Fruit fly (Drosophila melanogaster) whole organism, adult: ENCODE measurements around the gene CG10862.

Source experiments
- CG11617 ChIP-seq: fragments of 200-800 bp; sonication (Bioruptor generic); optimal IDR thresholded peaks from 2 replicates; lab custom pipeline; 2017; ENCODE audit warnings: mild to moderate bottlenecking, missing biosample characterization, missing genetic modification reagents, missing genetic modification characterization
- CG12768 ChIP-seq: fragments of 200-800 bp; sonication (Bioruptor generic); optimal IDR thresholded peaks from 2 replicates; lab custom pipeline; 2017; ENCODE audit warnings: missing biosample characterization, missing genetic modification characterization, mild to moderate bottlenecking, moderate library complexity, missing genetic modification reagents
- CG14711 ChIP-seq: fragments of 200-800 bp; sonication (Bioruptor generic); optimal IDR thresholded peaks from 2 replicates; lab custom pipeline; 2018; ENCODE audit warnings: missing biosample characterization, mild to moderate bottlenecking, missing genetic modification characterization, moderate library complexity
- CG1620 ChIP-seq: fragments of 200-800 bp; sonication (Bioruptor generic); optimal IDR thresholded peaks from 2 replicates; lab custom pipeline; 2016; ENCODE audit warnings: missing biosample characterization, missing genetic modification characterization
- CG33017 ChIP-seq: fragments of 200-800 bp; sonication (Bioruptor generic); optimal IDR thresholded peaks from 2 replicates; lab custom pipeline; 2018; ENCODE audit warnings: missing biosample characterization, mild to moderate bottlenecking, missing genetic modification characterization, moderate library complexity
- CG5204 ChIP-seq: fragments of 200-800 bp; sonication (Bioruptor generic); optimal IDR thresholded peaks from 2 replicates; lab custom pipeline; 2016; ENCODE audit warnings: missing biosample characterization, missing genetic modification characterization
- CG7045 ChIP-seq: fragments of 200-800 bp; sonication (Bioruptor generic); optimal IDR thresholded peaks from 2 replicates; lab custom pipeline; 2017; ENCODE audit warnings: missing biosample characterization, mild to moderate bottlenecking, missing genetic modification characterization
- CG7101 ChIP-seq: fragments of 200-800 bp; sonication (Bioruptor generic); optimal IDR thresholded peaks from 2 replicates; lab custom pipeline; 2018; ENCODE audit warnings: missing biosample characterization, mild to moderate bottlenecking, missing genetic modification characterization, moderate library complexity
- Clk ChIP-seq: fragments of 200-800 bp; sonication (Bioruptor generic); optimal IDR thresholded peaks from 2 replicates; lab custom pipeline; 2017; ENCODE audit warnings: missing biosample characterization, missing genetic modification characterization
- Crg-1 ChIP-seq: fragments of 200-800 bp; sonication (Bioruptor generic); optimal IDR thresholded peaks from 2 replicates; lab custom pipeline; 2016; ENCODE audit warnings: missing biosample characterization, missing genetic modification characterization
- Hr96 ChIP-seq: fragments of 200-800 bp; sonication (Bioruptor generic); optimal IDR thresholded peaks from 2 replicates; lab custom pipeline; 2016; ENCODE audit warnings: missing biosample characterization, missing genetic modification characterization
- Mnt ChIP-seq: fragments of 200-800 bp; sonication (Bioruptor generic); optimal IDR thresholded peaks from 2 replicates; lab custom pipeline; 2016; ENCODE audit warnings: missing biosample characterization, mild to moderate bottlenecking, missing genetic modification characterization
- bab1 ChIP-seq: fragments of 200-800 bp; sonication (Bioruptor generic); optimal IDR thresholded peaks from 3 replicates; lab custom pipeline; 2019; ENCODE audit warnings: missing biosample characterization, mild to moderate bottlenecking, missing genetic modification characterization, moderate library complexity
- cic ChIP-seq: fragments of 200-800 bp; sonication (Bioruptor generic); optimal IDR thresholded peaks from 2 replicates; lab custom pipeline; 2017; ENCODE audit warnings: missing biosample characterization, mild to moderate bottlenecking, missing genetic modification characterization, moderate library complexity
- cnc ChIP-seq, 2 experiments: fragments of >200 bp; optimal IDR thresholded peaks; 2 replicates each; lab custom pipeline; 2017
- kay ChIP-seq: fragments of 200-800 bp; sonication (Bioruptor generic); peaks from one replicate; lab custom pipeline; 2016; ENCODE audit warnings: missing biosample characterization, missing genetic modification characterization, borderline replicate concordance
- ovo ChIP-seq: fragments of 200-800 bp; sonication (Bioruptor generic); optimal IDR thresholded peaks from 2 replicates; lab custom pipeline; 2016; ENCODE audit warnings: missing biosample characterization, missing genetic modification characterization
- pad ChIP-seq: fragments of 200-800 bp; sonication (Bioruptor generic); optimal IDR thresholded peaks from 3 replicates; lab custom pipeline; 2017; ENCODE audit warnings: missing biosample characterization, missing genetic modification characterization, mild to moderate bottlenecking, moderate library complexity, missing genetic modification reagents
- tj ChIP-seq: fragments of 200-800 bp; sonication (Bioruptor generic); optimal IDR thresholded peaks from 3 replicates; lab custom pipeline; 2017; ENCODE audit warnings: missing biosample characterization, mild to moderate bottlenecking, missing genetic modification characterization, moderate library complexity
- toe ChIP-seq: fragments of 200-800 bp; sonication (Bioruptor generic); optimal IDR thresholded peaks from 2 replicates; lab custom pipeline; 2016; ENCODE audit warnings: missing biosample characterization, missing genetic modification characterization

CG10862 gene

DNA sequence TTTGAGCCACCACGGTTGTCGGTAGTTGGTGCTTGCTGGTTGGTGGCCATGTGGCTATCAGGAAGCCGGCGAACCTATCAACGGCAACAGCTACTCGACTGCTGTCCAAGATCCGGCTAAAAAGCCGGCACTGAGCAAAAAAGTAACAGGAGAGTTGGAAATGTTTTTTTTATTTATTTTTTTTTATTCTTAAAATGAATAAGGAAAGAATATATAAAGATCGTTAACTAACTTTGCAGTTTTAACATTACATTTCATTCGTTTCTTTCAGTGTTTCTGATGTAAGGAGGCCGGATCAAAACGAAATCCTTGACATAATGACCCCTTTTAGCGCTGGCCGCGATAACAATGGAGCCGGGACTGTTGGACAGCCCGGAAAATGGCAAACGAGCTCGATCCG is 29.4 kb upstream of the CG10862 start:
- TF ChIP-seq pad (GFP tag; lab: Kevin White, UChicago) (no peak), CG5204 (GFP tag; lab: Kevin White, UChicago) (no peak), ovo (GFP tag; lab: Kevin White, UChicago) (no peak), CG14711 (tag; lab: Kevin White, UChicago) (no peak), CG33017 (tag; lab: Kevin White, UChicago) (no peak), toe (no peak), CG11617 (GFP tag; lab: Kevin White, UChicago) (no peak), bab1 (GFP tag; lab: Kevin White, UChicago) (no peak), CG7101 (no peak), Hr96 (GFP tag; lab: Kevin White, UChicago) (no peak), tj (GFP tag; lab: Kevin White, UChicago) (no peak), cic (no peak), CG12768 (no peak), CG7045 (no peak), Crg-1 (no peak)

DNA sequence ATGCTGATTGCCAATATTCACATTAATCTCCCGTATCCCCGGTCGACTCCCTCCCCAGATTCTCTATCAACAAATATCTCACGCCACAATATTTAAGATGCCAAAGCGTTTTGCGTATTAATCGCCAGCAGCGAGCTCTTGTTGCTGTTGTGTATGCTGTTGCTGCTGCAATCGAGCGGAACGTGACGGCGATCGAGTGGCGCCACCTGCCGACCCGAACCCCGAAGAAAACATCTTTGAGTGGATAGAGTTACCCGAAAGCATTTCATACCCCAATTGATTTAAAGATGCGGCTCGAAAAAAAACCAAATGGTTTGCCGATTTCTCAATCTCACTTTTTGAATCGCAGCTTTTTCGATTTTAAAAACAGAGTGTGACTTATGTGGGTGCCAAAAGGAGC is 23.8 kb upstream of the CG10862 start:
- TF ChIP-seq CG14711 (tag; lab: Kevin White, UChicago), result no peak
- TF ChIP-seq CG11617 (GFP tag; lab: Kevin White, UChicago), result no peak
- TF ChIP-seq kay (GFP tag; lab: Kevin White, UChicago), result no peak
- no peak for TF ChIP-seq bab1 (GFP tag; lab: Kevin White, UChicago)
- TF ChIP-seq cnc (optimal IDR thresholded peaks at IDR 0.05; lab: Kevin White, UChicago), result no peak
- TF ChIP-seq Hr96 (GFP tag; lab: Kevin White, UChicago), result no peak
- no peak for TF ChIP-seq Clk (GFP tag; lab: Kevin White, UChicago)
- TF ChIP-seq toe, result no peak
- no peak for TF ChIP-seq CG12768
- no peak for TF ChIP-seq cic
- TF ChIP-seq CG7045, result no peak
- TF ChIP-seq CG33017 (tag; lab: Kevin White, UChicago), result no peak
- no peak for TF ChIP-seq Mnt (GFP tag; lab: Kevin White, UChicago)
- TF ChIP-seq tj (GFP tag; lab: Kevin White, UChicago), result no peak
- TF ChIP-seq CG5204 (GFP tag; lab: Kevin White, UChicago), result no peak
- no peak for TF ChIP-seq ovo (GFP tag; lab: Kevin White, UChicago)
- TF ChIP-seq pad (GFP tag; lab: Kevin White, UChicago), result no peak
- no peak for TF ChIP-seq CG7101
- no peak for TF ChIP-seq CG1620
- no peak for TF ChIP-seq Crg-1

dm6 chr3L:3672490-3673107 is 18.0 kb upstream of the CG10862 start:
- no peak for TF ChIP-seq cnc (optimal IDR thresholded peaks at IDR 0.05; lab: Kevin White, UChicago)
- TF ChIP-seq Mnt (GFP tag; lab: Kevin White, UChicago), result no peak
- no peak for TF ChIP-seq kay (GFP tag; lab: Kevin White, UChicago)
- TF ChIP-seq Crg-1, result no peak
- TF ChIP-seq CG7101, result no peak

DNA sequence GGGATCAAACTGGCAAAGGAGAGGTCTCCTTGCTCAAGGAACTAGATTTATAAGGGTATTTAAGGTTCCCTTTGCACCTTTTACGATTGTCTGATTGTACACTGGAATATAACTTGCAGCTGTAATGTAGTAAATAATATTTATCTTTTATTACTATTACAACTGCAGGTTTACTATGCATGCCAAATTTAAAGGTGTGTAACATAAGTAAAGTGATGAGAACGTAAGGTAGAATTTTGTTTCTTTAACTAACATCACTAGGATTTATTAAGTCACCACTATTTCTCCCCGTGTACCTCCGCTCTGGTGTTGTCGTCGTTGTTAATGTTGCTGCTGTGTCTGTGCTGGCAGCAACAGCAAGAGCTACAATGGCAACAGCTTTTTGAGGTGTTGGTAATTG is 13.0 kb upstream of the CG10862 start:
- no peak for TF ChIP-seq toe
- no peak for TF ChIP-seq CG1620
- no peak for TF ChIP-seq Hr96 (GFP tag; lab: Kevin White, UChicago)
- TF ChIP-seq tj (GFP tag; lab: Kevin White, UChicago), result no peak
- TF ChIP-seq pad (GFP tag; lab: Kevin White, UChicago), result no peak
- TF ChIP-seq bab1 (GFP tag; lab: Kevin White, UChicago), result no peak
- no peak for TF ChIP-seq kay (GFP tag; lab: Kevin White, UChicago)
- TF ChIP-seq CG7101, result no peak
- TF ChIP-seq cnc (optimal IDR thresholded peaks at IDR 0.05; lab: Kevin White, UChicago), result no peak
- no peak for TF ChIP-seq cic
- TF ChIP-seq ovo (GFP tag; lab: Kevin White, UChicago), result no peak

dm6 chr3L:3665288-3666210 is 11.0 kb upstream of the CG10862 start:
- no peak for TF ChIP-seq CG11617 (GFP tag; lab: Kevin White, UChicago)
- no peak for TF ChIP-seq Mnt (GFP tag; lab: Kevin White, UChicago)
- TF ChIP-seq CG7101, result no peak
- no peak for TF ChIP-seq Crg-1
- TF ChIP-seq ovo (GFP tag; lab: Kevin White, UChicago), result no peak
- no peak for TF ChIP-seq pad (GFP tag; lab: Kevin White, UChicago)
- no peak for TF ChIP-seq Clk (GFP tag; lab: Kevin White, UChicago)
- TF ChIP-seq CG12768, result no peak
- no peak for TF ChIP-seq tj (GFP tag; lab: Kevin White, UChicago)
- TF ChIP-seq CG5204 (GFP tag; lab: Kevin White, UChicago), result no peak
- TF ChIP-seq CG1620, result no peak
- TF ChIP-seq bab1 (GFP tag; lab: Kevin White, UChicago), result no peak
- TF ChIP-seq CG7045, result no peak
- TF ChIP-seq Hr96 (GFP tag; lab: Kevin White, UChicago), result no peak

dm6 chr3L:3658768-3659167 is 4.2 kb upstream of the CG10862 start, which contains the start of gene CG43098:
CG43098 (plus strand) TSS chr3L:3659068.
- TF ChIP-seq pad (GFP tag; lab: Kevin White, UChicago) (no peak), CG11617 (GFP tag; lab: Kevin White, UChicago) (no peak), toe (no peak)
